Worm (Caenorhabditis elegans) whole organism, L3 larva: ENCODE measurements around the gene pho-6.

Experiments used
- ama-1 ChIP-seq: fragments of 150-350 bp; optimal IDR thresholded peaks from 2 replicates; lab custom pipeline; 2018
- ceh-82 ChIP-seq: fragments of 150-350 bp; optimal IDR thresholded peaks from 2 replicates; lab custom pipeline; 2014; ENCODE audit warnings: missing biosample characterization, missing genetic modification characterization
- ceh-9 ChIP-seq: sonication (generic microtip); optimal IDR thresholded peaks from 2 replicates; lab custom pipeline; 2018; ENCODE audit warnings: missing biosample characterization, missing genetic modification characterization
- daf-12 ChIP-seq: fragments of 150-350 bp; optimal IDR thresholded peaks from 2 replicates; lab custom pipeline; 2014; ENCODE audit warnings: missing biosample characterization, missing genetic modification reagents, missing genetic modification characterization
- egl-5 ChIP-seq: fragments of 150-350 bp; optimal IDR thresholded peaks from 2 replicates; lab custom pipeline; 2017; ENCODE audit warnings: missing biosample characterization, missing genetic modification reagents, missing genetic modification characterization, inconsistent platforms
- elt-1 ChIP-seq: fragments of 150-350 bp; optimal IDR thresholded peaks from 2 replicates; lab custom pipeline; 2014; ENCODE audit warnings: missing biosample characterization, missing genetic modification characterization
- elt-2 ChIP-seq: sonication (generic microtip); optimal IDR thresholded peaks from 2 replicates; lab custom pipeline; 2016; ENCODE audit warnings: missing genetic modification reagents, mild to moderate bottlenecking, missing genetic modification characterization, missing compliant biosample characterization
- eor-1 ChIP-seq, 2 experiments: fragments of 150-350 bp; optimal IDR thresholded peaks; 2 replicates each; lab custom pipeline; 2014 to 2018; ENCODE audit warnings: missing biosample characterization in 2 of 2, missing genetic modification characterization in 2 of 2
- fkh-10 ChIP-seq: sonication (generic microtip); optimal IDR thresholded peaks from 2 replicates; lab custom pipeline; 2017; ENCODE audit warnings: missing biosample characterization, missing genetic modification reagents, missing genetic modification characterization
- fkh-2 ChIP-seq: fragments of 150-350 bp; optimal IDR thresholded peaks from 2 replicates; lab custom pipeline; 2014; ENCODE audit warnings: missing biosample characterization, missing genetic modification reagents, missing genetic modification characterization
- fos-1 ChIP-seq: fragments of 150-350 bp; optimal IDR thresholded peaks from 2 replicates; lab custom pipeline; 2014; ENCODE audit warnings: missing biosample characterization, missing genetic modification characterization
- hmg-11 ChIP-seq: sonication (generic microtip); optimal IDR thresholded peaks from 2 replicates; lab custom pipeline; 2016; ENCODE audit warnings: missing genetic modification characterization, missing compliant biosample characterization
- jun-1 ChIP-seq: fragments of 150-350 bp; optimal IDR thresholded peaks from 2 replicates; lab custom pipeline; 2014; ENCODE audit warnings: missing biosample characterization, missing genetic modification reagents, missing genetic modification characterization
- lsy-12 ChIP-seq: sonication (generic microtip); optimal IDR thresholded peaks from 2 replicates; lab custom pipeline; 2016; ENCODE audit warnings: mild to moderate bottlenecking, missing genetic modification characterization, missing compliant biosample characterization
- mml-1 ChIP-seq: fragments of 150-350 bp; sonication (generic microtip); optimal IDR thresholded peaks from 3 replicates; lab custom pipeline; 2014; ENCODE audit warnings: missing biosample characterization, missing genetic modification characterization
- nfya-1 ChIP-seq: sonication (generic microtip); optimal IDR thresholded peaks from 2 replicates; lab custom pipeline; 2017; ENCODE audit warnings: missing genetic modification characterization, mild to moderate bottlenecking, missing compliant biosample characterization, antibody characterized with exemption, moderate library complexity; ENCODE audit not compliant: insufficient read depth
- nhr-12 ChIP-seq: fragments of 150-350 bp; optimal IDR thresholded peaks from 2 replicates; lab custom pipeline; 2014; ENCODE audit warnings: missing biosample characterization, missing genetic modification characterization
- nhr-23 ChIP-seq: fragments of 150-350 bp; optimal IDR thresholded peaks from 2 replicates; lab custom pipeline; 2014; ENCODE audit warnings: missing biosample characterization, missing genetic modification reagents, missing genetic modification characterization
- nhr-237 ChIP-seq: fragments of 150-350 bp; optimal IDR thresholded peaks from 2 replicates; lab custom pipeline; 2014; ENCODE audit warnings: missing biosample characterization, missing genetic modification characterization
- nhr-25 ChIP-seq: sonication (generic microtip); optimal IDR thresholded peaks from 2 replicates; lab custom pipeline; 2017; ENCODE audit warnings: missing biosample characterization, missing genetic modification characterization
- nhr-67 ChIP-seq: fragments of 150-350 bp; optimal IDR thresholded peaks from 2 replicates; lab custom pipeline; 2014; ENCODE audit warnings: missing biosample characterization, missing genetic modification characterization
- nhr-76 ChIP-seq: fragments of 150-350 bp; sonication (generic microtip); optimal IDR thresholded peaks from 5 replicates; lab custom pipeline; 2014; ENCODE audit warnings: missing biosample characterization, missing genetic modification characterization
- nhr-77 ChIP-seq: fragments of 150-350 bp; optimal IDR thresholded peaks from 2 replicates; lab custom pipeline; 2014; ENCODE audit warnings: missing biosample characterization, missing genetic modification characterization
- pha-4 ChIP-seq: fragments of 150-350 bp; optimal IDR thresholded peaks from 2 replicates; lab custom pipeline; 2014; ENCODE audit warnings: missing biosample characterization, missing genetic modification reagents, missing genetic modification characterization
- pqm-1 ChIP-seq: fragments of 150-350 bp; optimal IDR thresholded peaks from 2 replicates; lab custom pipeline; 2017; ENCODE audit warnings: missing biosample characterization, missing genetic modification characterization, inconsistent platforms
- sea-2 ChIP-seq: fragments of 150-350 bp; sonication (generic microtip); optimal IDR thresholded peaks from 4 replicates; lab custom pipeline; 2014; ENCODE audit warnings: missing biosample characterization, missing genetic modification reagents, missing genetic modification characterization
- skn-1 ChIP-seq: fragments of 150-350 bp; optimal IDR thresholded peaks from 2 replicates; lab custom pipeline; 2014; ENCODE audit warnings: missing biosample characterization, missing genetic modification characterization
- unc-39 ChIP-seq: sonication (generic microtip); optimal IDR thresholded peaks from 4 replicates; lab custom pipeline; 2017; ENCODE audit warnings: missing biosample characterization, missing genetic modification characterization
- unc-62 ChIP-seq: fragments of 150-350 bp; sonication (generic microtip); optimal IDR thresholded peaks from 4 replicates; lab custom pipeline; 2014; ENCODE audit warnings: missing biosample characterization, missing genetic modification reagents, missing genetic modification characterization
- zag-1 ChIP-seq: fragments of 150-350 bp; optimal IDR thresholded peaks from 2 replicates; lab custom pipeline; 2014; ENCODE audit warnings: missing biosample characterization, missing genetic modification characterization
- ztf-11 ChIP-seq: fragments of 150-350 bp; optimal IDR thresholded peaks from 2 replicates; lab custom pipeline; 2014; ENCODE audit warnings: missing biosample characterization, missing genetic modification characterization

The pho-6 gene

DNA sequence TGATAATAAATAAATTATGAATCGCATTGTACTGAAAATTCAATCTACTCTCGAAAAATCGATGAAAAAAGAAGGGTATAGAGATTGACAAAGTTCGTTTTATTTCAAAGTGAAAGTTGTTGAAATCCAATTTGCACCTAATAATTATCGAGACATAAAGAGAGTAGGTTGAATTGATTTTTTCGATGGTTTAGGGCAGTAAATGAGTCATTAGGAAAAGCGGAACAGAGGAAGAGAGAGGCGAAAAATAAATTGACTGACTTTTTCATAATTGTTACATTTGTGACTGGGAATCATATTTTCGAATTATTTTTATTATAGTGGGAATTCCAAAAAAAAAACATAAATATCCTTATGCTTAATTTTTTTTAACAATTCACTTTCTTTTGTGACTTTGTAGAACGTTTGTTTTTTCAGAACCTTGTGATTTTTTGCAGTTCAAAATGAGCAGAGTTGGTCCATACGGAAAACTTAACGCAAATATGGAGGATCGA lies at the start of gene pho-6, which contains the start of gene F52E1.3:
TSS of gene pho-6 (minus strand) at position 101 of the 494 bp plus-strand sequence.
TSS of gene F52E1.3 (plus strand) at position 444 of the 494 bp plus-strand sequence.
- TF ChIP-seq ceh-9 (tag; lab: Kevin White, UChicago) (no peak), mml-1 (tag; lab: Kevin White, UChicago) (no peak), nfya-1 (tag; lab: Kevin White, UChicago) (no peak), ceh-82 (no peak), elt-2 (tag; lab: Kevin White, UChicago) (no peak), nhr-12 (tag; lab: Kevin White, UChicago) (no peak), sea-2 (GFP tag; lab: Kevin White, UChicago) (no peak), ama-1 (lab: Kevin White, UChicago) (no peak), unc-39 (tag; lab: Kevin White, UChicago) (no peak), ztf-11 (tag; lab: Kevin White, UChicago) (no peak), fos-1 (tag; lab: Kevin White, UChicago) (no peak), pha-4 (tag; lab: Kevin White, UChicago) (no peak)
- TF ChIP-seq, all 47 proteins: peak for 0

DNA sequence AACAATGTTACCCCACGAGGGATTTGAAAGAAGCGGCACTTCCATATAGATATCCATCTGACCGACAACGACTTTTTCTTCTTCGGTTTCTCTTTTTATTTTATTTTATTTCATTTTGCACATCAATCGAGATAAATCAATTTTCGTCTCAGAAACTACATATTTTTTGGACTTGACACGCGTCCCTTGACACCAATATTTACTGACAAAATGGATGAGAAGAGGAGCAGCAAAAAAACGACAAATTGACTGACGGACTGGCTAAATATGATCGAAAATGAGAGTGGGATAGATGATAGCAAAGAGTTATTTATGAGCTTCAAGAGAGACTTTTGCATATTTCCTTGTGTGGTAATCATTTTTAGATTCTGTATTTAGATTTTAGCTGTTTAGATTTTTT lies 43.1 kb upstream of the pho-6 start:
- TF ChIP-seq zag-1, result no peak
- TF ChIP-seq nhr-237 (tag; lab: Kevin White, UChicago), result no peak
- no peak for TF ChIP-seq nhr-77 (tag; lab: Kevin White, UChicago)
- peak; percentile 12 for TF ChIP-seq unc-62
- TF ChIP-seq fkh-2 (tag; lab: Kevin White, UChicago), result no peak
- TF ChIP-seq lsy-12 (tag; lab: Kevin White, UChicago), result no peak
- no peak for TF ChIP-seq ama-1 (lab: Kevin White, UChicago)
- TF ChIP-seq nhr-12 (tag; lab: Kevin White, UChicago), result no peak
- no peak for TF ChIP-seq hmg-11
- TF ChIP-seq nhr-67 (tag; lab: Kevin White, UChicago), result no peak
- TF ChIP-seq skn-1 (tag; lab: Kevin White, UChicago), result no peak
- no peak for TF ChIP-seq daf-12 (tag; lab: Kevin White, UChicago)
- TF ChIP-seq elt-1 (tag; lab: Kevin White, UChicago), result peak; percentile 49
- no peak for TF ChIP-seq jun-1 (tag; lab: Kevin White, UChicago)

DNA sequence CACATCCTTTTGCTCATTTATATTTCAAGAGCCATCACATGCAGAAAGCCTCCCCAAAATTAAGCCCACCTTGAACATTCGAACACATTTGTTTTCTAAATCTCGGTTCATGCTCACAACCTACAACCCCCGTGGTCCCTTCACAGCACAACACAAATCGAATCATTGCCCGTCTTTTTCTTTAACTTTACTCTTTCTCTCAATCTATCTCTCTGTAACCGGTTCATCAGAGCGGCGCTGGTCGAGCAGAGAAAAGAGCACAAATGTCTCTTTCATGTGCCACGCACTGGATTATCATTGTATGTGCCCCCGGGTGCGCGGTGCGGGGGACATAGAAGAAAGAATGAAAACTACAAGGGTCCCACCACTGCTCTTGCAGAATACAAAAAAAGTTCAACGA lies 41.0 kb upstream of the pho-6 start:
- TF ChIP-seq nhr-76 (tag; lab: Kevin White, UChicago), result no peak
- TF ChIP-seq fkh-10 (GFP tag; lab: Kevin White, UChicago), result peak; percentile 25
- TF ChIP-seq nhr-12 (tag; lab: Kevin White, UChicago), result no peak
- no peak for TF ChIP-seq eor-1 (tag; optimal IDR thresholded peaks at IDR 0.05; lab: Kevin White, UChicago)
- TF ChIP-seq nhr-237 (tag; lab: Kevin White, UChicago), result no peak
- TF ChIP-seq egl-5 (tag; lab: Kevin White, UChicago), result no peak

DNA sequence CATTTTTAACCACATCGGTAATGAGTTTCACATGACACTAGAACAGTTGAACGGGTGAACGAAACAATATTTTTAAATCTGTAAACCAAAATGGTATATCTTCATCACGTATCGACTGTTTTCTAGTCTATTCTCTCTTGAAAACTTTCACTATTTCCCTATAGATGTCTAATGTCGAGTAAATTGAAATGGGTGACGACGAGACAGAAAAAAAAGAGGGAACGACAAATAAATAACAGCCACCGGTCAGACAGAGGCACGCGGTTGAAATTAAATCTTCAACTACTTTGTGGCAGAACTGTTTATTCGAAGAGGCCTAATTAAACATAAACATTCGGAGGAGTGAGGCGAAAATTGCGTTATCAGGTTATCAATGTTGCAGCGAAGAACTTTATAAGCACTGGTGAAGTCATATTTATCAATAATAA lies 40.2 kb upstream of the pho-6 start:
- TF ChIP-seq nhr-23 (peak; percentile 1), nhr-25 (tag; lab: Kevin White, UChicago) (peak; percentile 23), elt-2 (tag; lab: Kevin White, UChicago) (peak; percentile 83), egl-5 (tag; lab: Kevin White, UChicago) (no peak), pha-4 (tag; lab: Kevin White, UChicago) (peak; percentile 69), pqm-1 (tag; lab: Kevin White, UChicago) (peak; percentile 50)

DNA sequence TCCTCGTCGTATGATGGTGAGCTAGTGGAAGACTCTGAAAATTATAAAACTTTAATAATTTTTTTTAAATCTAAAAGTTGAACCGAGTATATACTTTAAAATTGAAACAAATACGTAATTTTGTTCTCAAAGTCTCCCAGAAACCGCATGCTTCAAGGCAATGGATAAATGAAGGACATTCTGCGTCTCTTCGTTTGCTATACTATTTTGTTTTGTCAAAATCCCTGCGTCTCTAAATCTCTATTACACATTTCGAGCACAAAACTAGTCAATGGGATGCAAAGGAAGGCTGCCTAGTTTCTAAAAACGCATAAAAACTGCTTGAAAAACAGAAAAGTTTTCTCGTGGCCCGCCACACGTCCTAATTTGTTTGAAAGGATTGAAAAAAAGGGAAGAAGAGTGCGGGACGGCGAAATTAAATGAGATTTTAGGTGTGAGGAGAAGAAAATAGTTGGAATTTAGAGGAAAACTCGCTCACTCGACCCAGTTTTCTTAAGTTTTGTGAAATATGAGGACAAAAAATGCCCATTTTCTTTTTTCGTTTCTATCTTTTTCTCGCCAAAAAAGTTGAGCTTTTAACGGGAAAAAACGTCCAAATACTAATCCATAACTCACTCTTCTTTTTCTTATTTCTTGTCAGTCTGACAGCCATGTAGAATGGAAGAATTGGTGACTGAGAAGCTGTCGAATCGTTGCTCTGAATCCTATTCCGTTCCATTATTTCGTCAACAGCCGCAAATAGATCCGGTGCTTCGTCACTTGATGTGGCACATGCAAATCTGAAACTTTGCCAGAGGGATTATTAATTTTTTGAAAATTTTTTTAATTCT lies 34.5 kb upstream of the pho-6 start:
- TF ChIP-seq hmg-11 (peak; percentile 54), egl-5 (tag; lab: Kevin White, UChicago) (peak; percentile 54), elt-1 (tag; lab: Kevin White, UChicago) (no peak), nfya-1 (tag; lab: Kevin White, UChicago) (peak; percentile 44)
